Worm (Caenorhabditis elegans) whole organism, young adult: ENCODE measurements around the gene Y48A6B.7.
A peak's percentile ranks its signal among the peaks of the same experiment; 100 is the strongest.

Experiments used
- C17E4.6 ChIP-seq: fragments of 200-800 bp; sonication (Bioruptor generic); IDR thresholded peaks from 2 replicates; pipeline ENCODE4 v1.3.6; 2022; ENCODE audit warnings: missing genetic modification reagents, missing genetic modification characterization, missing compliant biosample characterization
- F22D6.2 ChIP-seq: sonication (generic microtip); optimal IDR thresholded peaks from 2 replicates; lab custom pipeline; 2016; ENCODE audit warnings: mild to moderate bottlenecking, missing genetic modification characterization, missing compliant biosample characterization
- F23B12.7 ChIP-seq: sonication (generic microtip); optimal IDR thresholded peaks from 2 replicates; lab custom pipeline; 2017; ENCODE audit warnings: missing genetic modification characterization, mild to moderate bottlenecking, missing compliant biosample characterization, antibody characterized with exemption, moderate library complexity; ENCODE audit not compliant: insufficient read depth
- F49E8.2 ChIP-seq: sonication (generic microtip); optimal IDR thresholded peaks from 3 replicates; lab custom pipeline; 2017; ENCODE audit warnings: missing genetic modification characterization, mild to moderate bottlenecking, missing compliant biosample characterization, antibody characterized with exemption, moderate library complexity; ENCODE audit not compliant: insufficient read depth
- F52B5.7 ChIP-seq: sonication (generic microtip); optimal IDR thresholded peaks from 2 replicates; lab custom pipeline; 2016; ENCODE audit warnings: mild to moderate bottlenecking, missing genetic modification characterization, missing compliant biosample characterization
- T07F8.4 ChIP-seq: sonication (generic microtip); optimal IDR thresholded peaks from 2 replicates; lab custom pipeline; 2016; ENCODE audit warnings: mild to moderate bottlenecking, missing genetic modification characterization, moderate library complexity, missing compliant biosample characterization
- Y95B8A.8 ChIP-seq: fragments of 200-800 bp; sonication (Bioruptor generic); IDR thresholded peaks from 2 replicates; pipeline ENCODE4 v1.3.6; 2022; ENCODE audit warnings: missing genetic modification reagents, missing genetic modification characterization, missing compliant biosample characterization
- ama-1 ChIP-seq, 3 experiments: fragments of 150-350 bp in 1 of 3; sonication (generic microtip) in 2 of 3; optimal IDR thresholded peaks; 2 replicates each; lab custom pipeline; 2014 to 2018; ENCODE audit warnings: missing biosample characterization in 2 of 3, missing genetic modification characterization in 2 of 3, missing genetic modification reagents in 2 of 3
- aptf-3 ChIP-seq: fragments of 200-800 bp; sonication (Bioruptor generic); IDR thresholded peaks from 2 replicates; pipeline ENCODE4 v1.3.6; 2022; ENCODE audit warnings: missing genetic modification characterization, missing compliant biosample characterization
- atf-7 ChIP-seq: sonication (generic microtip); optimal IDR thresholded peaks from 2 replicates; lab custom pipeline; 2017; ENCODE audit warnings: mild to moderate bottlenecking, missing genetic modification characterization, missing compliant biosample characterization
- ccch-3 ChIP-seq: fragments of 200-800 bp; sonication (Bioruptor generic); optimal IDR thresholded peaks from 2 replicates; lab custom pipeline; 2018; ENCODE audit warnings: mild to moderate bottlenecking, missing genetic modification characterization, missing compliant biosample characterization
- cebp-2 ChIP-seq: fragments of 200-800 bp; sonication (Bioruptor generic); IDR thresholded peaks from 2 replicates; pipeline ENCODE4 v1.3.6; 2022; ENCODE audit warnings: missing genetic modification characterization, missing compliant biosample characterization
- ceh-100 ChIP-seq: fragments of 200-800 bp; sonication (Bioruptor generic); IDR thresholded peaks from 2 replicates; pipeline ENCODE4 v1.3.6; 2022; ENCODE audit warnings: missing genetic modification reagents, missing genetic modification characterization, missing compliant biosample characterization
- dox-1 ChIP-seq: fragments of 200-800 bp; sonication (Bioruptor generic); IDR thresholded peaks from 2 replicates; pipeline ENCODE4 v1.3.6; 2022; ENCODE audit warnings: missing genetic modification reagents, missing genetic modification characterization, missing compliant biosample characterization
- dpff-1 ChIP-seq: sonication (generic microtip); optimal IDR thresholded peaks from 2 replicates; lab custom pipeline; 2017; ENCODE audit warnings: mild to moderate bottlenecking, missing genetic modification characterization, missing compliant biosample characterization
- dpl-1 ChIP-seq: fragments of 150-350 bp; optimal IDR thresholded peaks from 2 replicates; lab custom pipeline; 2014; ENCODE audit warnings: missing biosample characterization, missing genetic modification reagents, missing genetic modification characterization
- ekl-4 ChIP-seq: fragments of 200-800 bp; sonication (Bioruptor generic); IDR thresholded peaks from 2 replicates; pipeline ENCODE4 v1.3.6; 2022; ENCODE audit warnings: missing genetic modification reagents, missing genetic modification characterization, missing compliant biosample characterization
- fkh-3 ChIP-seq: sonication (generic microtip); optimal IDR thresholded peaks from 2 replicates; lab custom pipeline; 2016; ENCODE audit warnings: mild to moderate bottlenecking, missing genetic modification characterization, missing compliant biosample characterization
- gei-17 ChIP-seq: fragments of 200-800 bp; sonication (Bioruptor generic); optimal IDR thresholded peaks from 2 replicates; lab custom pipeline; 2018; ENCODE audit warnings: mild to moderate bottlenecking, missing genetic modification characterization, missing compliant biosample characterization
- him-1 ChIP-seq: sonication (generic microtip); optimal IDR thresholded peaks from 2 replicates; lab custom pipeline; 2016; ENCODE audit warnings: missing genotype, missing genetic modification reagents, missing genetic modification characterization, missing compliant biosample characterization
- hmg-1.2 ChIP-seq: fragments of 200-800 bp; sonication (Bioruptor generic); IDR thresholded peaks from 2 replicates; pipeline ENCODE4 v1.3.6; 2022; ENCODE audit warnings: missing genetic modification reagents, missing genetic modification characterization, missing compliant biosample characterization
- hsf-1 ChIP-seq: fragments of 200-800 bp; sonication (Bioruptor generic); IDR thresholded peaks from 2 replicates; pipeline ENCODE4 v1.3.6; 2022; ENCODE audit warnings: missing genetic modification reagents, missing genetic modification characterization, missing compliant biosample characterization
- let-526 ChIP-seq: fragments of 200-800 bp; sonication (Bioruptor generic); IDR thresholded peaks from 2 replicates; pipeline ENCODE4 v1.3.6; 2022; ENCODE audit warnings: missing genetic modification reagents, missing genetic modification characterization, missing compliant biosample characterization
- lin-54 ChIP-seq: fragments of 200-800 bp; sonication (Bioruptor generic); optimal IDR thresholded peaks from 2 replicates; lab custom pipeline; 2018; ENCODE audit warnings: mild to moderate bottlenecking, missing genetic modification characterization, missing compliant biosample characterization
- lir-1 ChIP-seq: fragments of 200-800 bp; sonication (Bioruptor generic); conservative IDR thresholded peaks from 2 replicates; pipeline ENCODE4 v1.3.6; 2022; ENCODE audit warnings: missing genetic modification reagents, missing genetic modification characterization, missing compliant biosample characterization
- lsl-1 ChIP-seq: fragments of 200-800 bp; sonication (Bioruptor generic); optimal IDR thresholded peaks from 2 replicates; lab custom pipeline; 2018; ENCODE audit warnings: mild to moderate bottlenecking, missing genetic modification characterization, moderate library complexity, missing compliant biosample characterization
- lsy-27 ChIP-seq: sonication (generic microtip); optimal IDR thresholded peaks from 2 replicates; lab custom pipeline; 2017; ENCODE audit warnings: missing genetic modification characterization, mild to moderate bottlenecking, missing compliant biosample characterization, antibody characterized with exemption, missing genotype, borderline replicate concordance; ENCODE audit not compliant: insufficient read depth
- madf-10 ChIP-seq: sonication (generic microtip); optimal IDR thresholded peaks from 2 replicates; lab custom pipeline; 2016; ENCODE audit warnings: mild to moderate bottlenecking, missing genetic modification characterization, missing compliant biosample characterization
- madf-8 ChIP-seq: fragments of 200-800 bp; sonication (Bioruptor generic); conservative IDR thresholded peaks from 2 replicates; pipeline ENCODE4 v1.3.6; 2022; ENCODE audit warnings: missing genetic modification reagents, missing genetic modification characterization, missing compliant biosample characterization
- mcd-1 ChIP-seq: fragments of 200-800 bp; sonication (Bioruptor generic); IDR thresholded peaks from 2 replicates; pipeline ENCODE4 v1.3.6; 2022; ENCODE audit warnings: missing genetic modification reagents, missing genetic modification characterization, missing compliant biosample characterization
- mel-28 ChIP-seq: sonication (generic microtip); optimal IDR thresholded peaks from 2 replicates; lab custom pipeline; 2016; ENCODE audit warnings: borderline replicate concordance, mild to moderate bottlenecking, missing genetic modification characterization, missing compliant biosample characterization
- mes-4 ChIP-seq: sonication (generic microtip); optimal IDR thresholded peaks from 2 replicates; lab custom pipeline; 2016; ENCODE audit warnings: missing genotype, missing genetic modification characterization, missing compliant biosample characterization
- nfya-1 ChIP-seq: sonication (generic microtip); optimal IDR thresholded peaks from 2 replicates; lab custom pipeline; 2017; ENCODE audit warnings: antibody characterized with exemption, missing compliant biosample characterization, missing genetic modification characterization, borderline replicate concordance; ENCODE audit not compliant: insufficient read depth
- nhr-179 ChIP-seq: sonication (generic microtip); optimal IDR thresholded peaks from 2 replicates; lab custom pipeline; 2016; ENCODE audit warnings: mild to moderate bottlenecking, missing genetic modification characterization, missing compliant biosample characterization
- snpc-1.3 ChIP-seq: sonication (generic microtip); optimal IDR thresholded peaks from 2 replicates; lab custom pipeline; 2017; ENCODE audit warnings: missing genetic modification characterization, mild to moderate bottlenecking, missing compliant biosample characterization, antibody characterized with exemption, moderate library complexity, missing genotype, missing genetic modification reagents; ENCODE audit not compliant: insufficient read depth
- snpc-3.4 ChIP-seq: sonication (generic microtip); optimal IDR thresholded peaks from 2 replicates; lab custom pipeline; 2017; ENCODE audit warnings: missing genetic modification characterization, mild to moderate bottlenecking, missing compliant biosample characterization, antibody characterized with exemption, moderate library complexity, missing genotype, missing genetic modification reagents
- tbx-9 ChIP-seq: sonication (generic microtip); optimal IDR thresholded peaks from 2 replicates; lab custom pipeline; 2016; ENCODE audit warnings: borderline replicate concordance, missing genetic modification characterization, inconsistent platforms, missing compliant biosample characterization
- unc-62 ChIP-seq: fragments of 150-350 bp; optimal IDR thresholded peaks from 2 replicates; lab custom pipeline; 2014; ENCODE audit warnings: missing biosample characterization, missing genetic modification reagents, missing genetic modification characterization
- xnd-1 ChIP-seq: sonication (generic microtip); optimal IDR thresholded peaks from 2 replicates; lab custom pipeline; 2016; ENCODE audit warnings: missing genotype, missing genetic modification reagents, missing genetic modification characterization, missing compliant biosample characterization
- zim-3 ChIP-seq: sonication (generic microtip); optimal IDR thresholded peaks from 2 replicates; lab custom pipeline; 2017; ENCODE audit warnings: mild to moderate bottlenecking, missing genetic modification characterization, moderate library complexity, missing compliant biosample characterization
- ztf-18 ChIP-seq: sonication (generic microtip); optimal IDR thresholded peaks from 2 replicates; lab custom pipeline; 2016; ENCODE audit warnings: missing genotype, mild to moderate bottlenecking, missing genetic modification characterization, missing compliant biosample characterization
- ztf-22 ChIP-seq: fragments of 200-800 bp; sonication (Bioruptor generic); optimal IDR thresholded peaks from 2 replicates; lab custom pipeline; 2018; ENCODE audit warnings: mild to moderate bottlenecking, missing genetic modification characterization, moderate library complexity, missing compliant biosample characterization
- ztf-28 ChIP-seq: fragments of 200-800 bp; sonication (Bioruptor generic); IDR thresholded peaks from 2 replicates; pipeline ENCODE4 v1.3.6; 2022; ENCODE audit warnings: missing genetic modification reagents, missing genetic modification characterization, missing compliant biosample characterization
- ztf-3 ChIP-seq: fragments of 200-800 bp; sonication (Bioruptor generic); optimal IDR thresholded peaks from 2 replicates; lab custom pipeline; 2018; ENCODE audit warnings: mild to moderate bottlenecking, missing genetic modification characterization, missing compliant biosample characterization

The Y48A6B.7 gene

DNA sequence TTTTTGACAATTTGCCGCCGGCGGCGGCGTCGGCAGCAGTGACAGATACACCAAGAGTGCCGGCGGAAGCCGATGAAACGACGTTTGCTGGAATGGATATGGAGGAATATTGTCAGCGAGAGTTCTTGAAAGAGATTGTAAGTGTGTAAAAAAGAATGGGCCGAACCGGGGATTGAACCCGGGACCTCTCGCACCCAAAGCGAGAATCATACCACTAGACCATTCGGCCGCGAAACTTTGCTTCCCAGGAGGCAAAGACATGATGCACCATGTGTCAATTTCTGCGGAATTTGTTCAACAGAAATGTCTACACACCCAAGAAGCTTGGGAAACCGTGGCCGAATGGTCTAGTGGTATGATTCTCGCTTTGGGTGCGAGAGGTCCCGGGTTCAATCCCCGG is 40.3 kb upstream of the Y48A6B.7 start (continued):
- no peak for TF ChIP-seq ztf-22 (GFP tag; lab: Kevin White, UChicago)
- peak; percentile 74 for TF ChIP-seq madf-10
- peak; percentile 87 for TF ChIP-seq snpc-1.3 (tag; lab: Kevin White, UChicago)
- no peak for TF ChIP-seq xnd-1 (tag; lab: Kevin White, UChicago)
- no peak for TF ChIP-seq nhr-179
- TF ChIP-seq fkh-3, result no peak
- TF ChIP-seq mcd-1, result peak; percentile 89
- peak; percentile 82 for TF ChIP-seq dox-1
- TF ChIP-seq lir-1, result peak; percentile 70
- peak; percentile 47 for TF ChIP-seq mel-28 (tag; lab: Kevin White, UChicago)
- no peak for TF ChIP-seq ama-1 (optimal IDR thresholded peaks at IDR 0.05; lab: Kevin White, UChicago)
- no peak for TF ChIP-seq ama-1 (GFP tag; optimal IDR thresholded peaks at IDR 0.05; lab: Kevin White, UChicago)
- TF ChIP-seq unc-62 (GFP tag; lab: Kevin White, UChicago), result no peak
- TF ChIP-seq C17E4.6 (GFP tag; lab: Robert Waterston, UW), result peak; percentile 76
- TF ChIP-seq snpc-3.4 (tag; lab: Kevin White, UChicago), result peak; percentile 47
- TF ChIP-seq nfya-1, result no peak

DNA sequence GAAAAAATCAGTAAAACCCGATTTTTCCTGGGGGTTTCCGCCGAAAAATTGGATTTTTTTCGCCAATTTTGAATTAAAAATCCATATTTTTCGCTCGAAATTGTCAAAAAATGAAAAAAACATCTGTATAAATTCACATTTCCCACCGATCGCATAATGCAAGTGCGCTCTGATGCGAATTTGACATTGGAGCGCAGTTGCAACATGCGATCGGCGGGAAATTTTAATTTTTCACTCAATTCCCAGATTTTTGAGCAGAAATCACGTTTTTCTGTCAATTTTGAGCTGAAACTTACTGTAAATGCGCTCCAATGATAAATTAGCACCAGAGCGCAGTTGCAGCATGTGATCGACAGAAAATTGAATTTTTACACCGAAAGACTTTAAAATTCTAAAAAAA is 38.2 kb upstream of the Y48A6B.7 start:
- TF ChIP-seq mcd-1, result peak; percentile 73
- no peak for TF ChIP-seq tbx-9 (tag; lab: Kevin White, UChicago)
- peak; percentile 21 for TF ChIP-seq xnd-1 (tag; lab: Kevin White, UChicago)
- TF ChIP-seq F49E8.2, result peak; percentile 2
- no peak for TF ChIP-seq ztf-28 (GFP tag; lab: Robert Waterston, UW)
- TF ChIP-seq lsl-1 (GFP tag; lab: Kevin White, UChicago), result peak; percentile 0
- peak; percentile 27 for TF ChIP-seq lin-54 (GFP tag; lab: Kevin White, UChicago)

- TF ChIP-seq mcd-1 (peak; percentile 73), xnd-1 (tag; lab: Kevin White, UChicago) (peak; percentile 73), zim-3 (tag; lab: Kevin White, UChicago) (peak; percentile 37), ztf-3 (GFP tag; lab: Kevin White, UChicago) (no peak), Y95B8A.8 (GFP tag; lab: Robert Waterston, UW) (0 out of 2 replicates have a peak, but pooled peaks have one; percentile 33), hsf-1 (peak; percentile 66), ccch-3 (GFP tag; lab: Kevin White, UChicago) (no peak), lsl-1 (GFP tag; lab: Kevin White, UChicago) (peak; percentile 63), madf-10 (no peak), ztf-22 (GFP tag; lab: Kevin White, UChicago) (no peak), ekl-4 (peak; percentile 66), gei-17 (no peak), snpc-3.4 (tag; lab: Kevin White, UChicago) (peak; percentile 35), madf-8 (GFP tag; lab: Robert Waterston, UW) (peak; percentile 83), F52B5.7 (no peak), mes-4 (tag; lab: Kevin White, UChicago) (no peak), him-1 (tag; lab: Kevin White, UChicago) (peak; percentile 78), dpff-1 (no peak), hmg-1.2 (GFP tag; lab: Robert Waterston, UW) (peak; percentile 95), atf-7 (tag; lab: Kevin White, UChicago) (no peak), cebp-2 (GFP tag; lab: Robert Waterston, UW) (no peak), T07F8.4 (tag; lab: Kevin White, UChicago) (no peak), ztf-18 (tag; lab: Kevin White, UChicago) (peak; percentile 6), dpl-1 (peak; percentile 77), F23B12.7 (tag; lab: Kevin White, UChicago) (no peak), let-526 (GFP tag; lab: Robert Waterston, UW) (no peak), lin-54 (GFP tag; lab: Kevin White, UChicago) (peak; percentile 86), aptf-3 (no peak), lsy-27 (tag; lab: Kevin White, UChicago) (no peak), F22D6.2 (tag; lab: Kevin White, UChicago) (no peak), ceh-100 (peak; percentile 51; the same call in 1 of the 2 replicates)
Measured at ce11 chrIII:11063259-11063658, 36.9 kb upstream of the Y48A6B.7 start, which contains the start of gene rsa-2. Gene rsa-2, plus strand, starts transcription at chrIII:11063479.
